Worm (Caenorhabditis elegans): Measurements from ENCODE around the gene chin-1.

DNA sequence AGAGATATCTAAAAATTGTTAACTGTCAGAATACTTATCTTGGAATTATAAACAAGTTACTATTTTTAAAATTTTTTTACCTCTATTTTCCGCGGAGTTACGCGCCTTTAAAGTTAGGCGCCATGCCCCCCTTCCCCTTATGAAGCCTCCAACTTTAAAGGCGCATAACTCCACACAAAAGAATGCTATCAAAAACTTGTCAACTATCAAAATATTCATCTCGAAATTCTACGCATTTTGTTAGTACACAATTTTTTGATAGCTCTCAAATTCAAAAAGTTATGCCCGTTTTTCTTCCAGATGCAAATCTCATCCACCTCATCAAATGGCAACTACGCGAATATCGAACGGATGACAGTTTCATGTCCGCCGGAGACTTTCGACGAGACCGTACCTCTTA lies 54.1 kb downstream of the chin-1 start, which contains the start of gene tbc-10:
- TF ChIP-seq chd-7 (tag; optimal IDR thresholded peaks at IDR 0.05) (no peak), athp-1 (tag; optimal IDR thresholded peaks at IDR 0.05) (no peak), nfya-1 (tag; optimal IDR thresholded peaks at IDR 0.05; ENCODE audit: borderline replicate concordance, insufficient read depth) (no peak), K11D2.4 (GFP tag; IDR thresholded peaks at IDR 0.05) (no peak), unc-62 (GFP tag; optimal IDR thresholded peaks at IDR 0.05) (no peak), F37B4.10 (GFP tag; IDR thresholded peaks at IDR 0.05) (no peak), ceh-27 (GFP tag; optimal IDR thresholded peaks at IDR 0.05) (no peak), K12H6.12 (tag; optimal IDR thresholded peaks at IDR 0.05) (no peak), F52B5.7 (tag; optimal IDR thresholded peaks at IDR 0.05) (no peak), bed-2 (GFP tag; IDR thresholded peaks at IDR 0.05) (no peak), F55B11.4 (tag; optimal IDR thresholded peaks at IDR 0.05; ENCODE audit: borderline replicate concordance, insufficient read depth) (no peak), ZK185.1 (tag; optimal IDR thresholded peaks at IDR 0.05; ENCODE audit: poor library complexity, severe bottlenecking) (no peak)

Measured in whole organism, young adult.